Fruit fly (Drosophila melanogaster) ovary, adult (tissue): ENCODE measurements around the gene pelo.

Experiments
- CG17801 ChIP-seq: fragments of 200-800 bp; optimal IDR thresholded peaks from 2 replicates; lab custom pipeline; 2019; ENCODE audit warnings: missing biosample characterization, mild to moderate bottlenecking, missing genetic modification characterization, moderate library complexity; ENCODE audit not compliant: partially characterized antibody

The pelo gene

dm6 chr2L:9691230-9691629 is 9.4 kb upstream of the pelo start:
- TF ChIP-seq CG17801 (GFP tag; lab: Kevin White, UChicago), result no peak

- peak; percentile 72 for TF ChIP-seq CG17801 (GFP tag; lab: Kevin White, UChicago)
Measured at dm6 chr2L:9692364-9693348, 8.0 kb upstream of the pelo start.

- TF ChIP-seq CG17801 (GFP tag; lab: Kevin White, UChicago), result no peak
Measured at dm6 chr2L:9693924-9694610, 6.5 kb upstream of the pelo start.

dm6 chr2L:9695723-9696122 is 4.9 kb upstream of the pelo start:
- TF ChIP-seq CG17801 (GFP tag; lab: Kevin White, UChicago), result no peak

- no peak for TF ChIP-seq CG17801 (GFP tag; lab: Kevin White, UChicago)
Measured at dm6 chr2L:9697561-9697960, 3.0 kb upstream of the pelo start.

- TF ChIP-seq CG17801 (GFP tag; lab: Kevin White, UChicago), result peak; percentile 36
Measured at dm6 chr2L:9698092-9698922, 2.3 kb upstream of the pelo start.

dm6 chr2L:9698923-9699493 is 1.6 kb upstream of the pelo start, which contains the start of gene Pka-C1:
Gene Pka-C1 (minus strand): TSS chr2L:9699297.
- no peak for TF ChIP-seq CG17801 (GFP tag; lab: Kevin White, UChicago)

- TF ChIP-seq CG17801 (GFP tag; lab: Kevin White, UChicago), result no peak
Measured at dm6 chr2L:9699615-9700014, 995 bp upstream of the pelo start, which contains the start of gene hoip. Gene hoip (plus strand): TSS chr2L:9699791.

dm6 chr2L:9703000-9703399 is 2.4 kb downstream of the pelo start:
- no peak for TF ChIP-seq CG17801 (GFP tag; lab: Kevin White, UChicago)

- TF ChIP-seq CG17801 (GFP tag; lab: Kevin White, UChicago), result no peak
Measured at dm6 chr2L:9704343-9704742, 3.7 kb downstream of the pelo start.

- TF ChIP-seq CG17801 (GFP tag; lab: Kevin White, UChicago), result no peak
Measured at dm6 chr2L:9705291-9705690, 4.7 kb downstream of the pelo start.

dm6 chr2L:9705872-9706317 is 5.3 kb downstream of the pelo start, which contains the start of gene CG31710:
Gene CG31710 (minus strand): TSS chr2L:9705954.
- peak; percentile 10 for TF ChIP-seq CG17801 (GFP tag; lab: Kevin White, UChicago)

- no peak for TF ChIP-seq CG17801 (GFP tag; lab: Kevin White, UChicago)
Measured at dm6 chr2L:9707103-9707502, 6.5 kb downstream of the pelo start.

- no peak for TF ChIP-seq CG17801 (GFP tag; lab: Kevin White, UChicago)
Measured at dm6 chr2L:9707514-9708094, 7.0 kb downstream of the pelo start.
